Worm (Caenorhabditis elegans) whole organism, L1 larva: ENCODE data around the gene gip-1.

Source experiments
- C04F5.9 ChIP-seq: sonication (generic microtip); optimal IDR thresholded peaks from 2 replicates; lab custom pipeline; 2016; ENCODE audit warnings: missing genetic modification characterization, missing compliant biosample characterization
- C16A3.4 ChIP-seq: fragments of 150-350 bp; optimal IDR thresholded peaks from 2 replicates; lab custom pipeline; 2014; ENCODE audit warnings: missing biosample characterization, missing genetic modification characterization
- F16B12.6 ChIP-seq: fragments of 150-350 bp; optimal IDR thresholded peaks from 2 replicates; lab custom pipeline; 2014; ENCODE audit warnings: missing biosample characterization, missing genetic modification characterization
- aly-2 ChIP-seq: fragments of 150-350 bp; optimal IDR thresholded peaks from 2 replicates; lab custom pipeline; 2014; ENCODE audit warnings: missing biosample characterization, missing genetic modification characterization
- blmp-1 ChIP-seq: fragments of 150-350 bp; optimal IDR thresholded peaks from 2 replicates; lab custom pipeline; 2014; ENCODE audit warnings: missing biosample characterization, missing genetic modification characterization
- ceh-63 ChIP-seq: fragments of 200-800 bp; sonication (Bioruptor generic); optimal IDR thresholded peaks from 2 replicates; lab custom pipeline; 2018; ENCODE audit warnings: mild to moderate bottlenecking, missing genetic modification characterization, missing compliant biosample characterization
- ceh-82 ChIP-seq, 3 experiments: fragments of 150-350 bp in 1 of 3; sonication (generic microtip) in 2 of 3; optimal IDR thresholded peaks; 2 replicates each; lab custom pipeline; 2014 to 2017; ENCODE audit warnings: missing biosample characterization in 3 of 3, missing genetic modification characterization in 3 of 3
- ceh-88 ChIP-seq: fragments of 200-800 bp; sonication (Bioruptor generic); IDR thresholded peaks from 2 replicates; pipeline ENCODE4 v1.3.6; 2022; ENCODE audit warnings: missing genetic modification characterization, missing compliant biosample characterization
- ceh-90 ChIP-seq: sonication (generic microtip); optimal IDR thresholded peaks from 2 replicates; lab custom pipeline; 2016; ENCODE audit warnings: missing genetic modification characterization, missing compliant biosample characterization
- dpl-1 ChIP-seq, 3 experiments: fragments of 150-350 bp in 2 of 3; sonication (generic microtip) in 1 of 3; optimal IDR thresholded peaks; 2 replicates each; lab custom pipeline; 2014 to 2017; ENCODE audit warnings: missing biosample characterization in 3 of 3, missing genetic modification characterization in 3 of 3, missing genetic modification reagents in 3 of 3
- efl-1 ChIP-seq, 4 experiments: fragments of 150-350 bp; optimal IDR thresholded peaks in 3 of 4; peaks in 1 of 4; 1 replicate in 1 of 4; 2 replicates in 3 of 4; lab custom pipeline; 2014; ENCODE audit warnings: missing biosample characterization in 2 of 4, missing genetic modification characterization in 2 of 4, missing genetic modification reagents in 2 of 4
- elt-3 ChIP-seq, 6 experiments: fragments of 150-350 bp in 1 of 6; sonication (generic microtip); optimal IDR thresholded peaks; 2 replicates each; lab custom pipeline; 2017 to 2018; ENCODE audit warnings: missing biosample characterization in 6 of 6, missing genetic modification characterization in 6 of 6, inconsistent platforms in 1 of 6
- fkh-4 ChIP-seq: sonication (generic microtip); optimal IDR thresholded peaks from 2 replicates; lab custom pipeline; 2016; ENCODE audit warnings: missing compliant biosample characterization, missing genetic modification characterization, borderline replicate concordance
- fkh-8 ChIP-seq: sonication (generic microtip); optimal IDR thresholded peaks from 2 replicates; lab custom pipeline; 2016; ENCODE audit warnings: mild to moderate bottlenecking, missing genetic modification characterization, missing compliant biosample characterization
- fos-1 ChIP-seq: fragments of 150-350 bp; optimal IDR thresholded peaks from 2 replicates; lab custom pipeline; 2014; ENCODE audit warnings: missing biosample characterization, missing genetic modification characterization
- grh-1 ChIP-seq: fragments of 200-800 bp; sonication (Bioruptor generic); IDR thresholded peaks from 2 replicates; pipeline ENCODE4 v1.3.6; 2022; ENCODE audit warnings: missing genetic modification reagents, missing genetic modification characterization, missing compliant biosample characterization
- hlh-17 ChIP-seq: fragments of 200-800 bp; sonication (Bioruptor generic); optimal IDR thresholded peaks from 2 replicates; lab custom pipeline; 2018; ENCODE audit warnings: missing genetic modification characterization, mild to moderate bottlenecking, missing compliant biosample characterization, moderate library complexity, borderline replicate concordance
- hlh-4 ChIP-seq: sonication (generic microtip); optimal IDR thresholded peaks from 2 replicates; lab custom pipeline; 2016; ENCODE audit warnings: mild to moderate bottlenecking, missing genetic modification characterization, missing compliant biosample characterization
- irx-1 ChIP-seq: sonication (generic microtip); optimal IDR thresholded peaks from 2 replicates; lab custom pipeline; 2016; ENCODE audit warnings: missing genetic modification characterization, missing compliant biosample characterization
- isw-1 ChIP-seq: fragments of 200-800 bp; sonication (Bioruptor generic); IDR thresholded peaks from 2 replicates; pipeline ENCODE4 v1.3.6; 2022; ENCODE audit warnings: missing genetic modification characterization, missing compliant biosample characterization
- jun-1 ChIP-seq: fragments of 150-350 bp; optimal IDR thresholded peaks from 2 replicates; lab custom pipeline; 2014; ENCODE audit warnings: missing biosample characterization, missing genetic modification reagents, missing genetic modification characterization
- lin-13 ChIP-seq: fragments of 150-350 bp; optimal IDR thresholded peaks from 2 replicates; lab custom pipeline; 2014; ENCODE audit warnings: missing biosample characterization, missing genetic modification reagents, missing genetic modification characterization
- lin-15B ChIP-seq: fragments of 150-350 bp; sonication (generic microtip); optimal IDR thresholded peaks from 3 replicates; lab custom pipeline; 2014; ENCODE audit warnings: missing biosample characterization, missing genetic modification characterization
- lin-35 ChIP-seq, 2 experiments: fragments of 150-350 bp; optimal IDR thresholded peaks; 2 replicates each; lab custom pipeline; 2014; ENCODE audit warnings: missing biosample characterization in 2 of 2, missing genetic modification characterization in 2 of 2, missing genetic modification reagents in 2 of 2
- lin-39 ChIP-seq: fragments of 150-350 bp; optimal IDR thresholded peaks from 2 replicates; lab custom pipeline; 2014; ENCODE audit warnings: missing biosample characterization, missing genetic modification reagents, missing genetic modification characterization
- lir-3 ChIP-seq: sonication (generic microtip); optimal IDR thresholded peaks from 2 replicates; lab custom pipeline; 2016; ENCODE audit warnings: mild to moderate bottlenecking, missing genetic modification characterization, moderate library complexity, missing compliant biosample characterization; ENCODE audit not compliant: poor library complexity
- mab-9 ChIP-seq: fragments of 200-800 bp; sonication (Bioruptor generic); IDR thresholded peaks from 2 replicates; pipeline ENCODE4 v1.3.6; 2022; ENCODE audit warnings: missing genetic modification reagents, missing genetic modification characterization, missing compliant biosample characterization
- mdl-1 ChIP-seq, 2 experiments: fragments of 150-350 bp; optimal IDR thresholded peaks; 2 replicates each; lab custom pipeline; 2014 to 2017; ENCODE audit warnings: missing biosample characterization in 2 of 2, missing genetic modification characterization in 2 of 2, inconsistent platforms in 1 of 2
- mef-2 ChIP-seq: fragments of 150-350 bp; optimal IDR thresholded peaks from 2 replicates; lab custom pipeline; 2014; ENCODE audit warnings: missing biosample characterization, missing genetic modification characterization
- mep-1 ChIP-seq: fragments of 150-350 bp; optimal IDR thresholded peaks from 2 replicates; lab custom pipeline; 2014; ENCODE audit warnings: missing biosample characterization, missing genetic modification characterization
- nhr-11 ChIP-seq: fragments of 150-350 bp; optimal IDR thresholded peaks from 2 replicates; lab custom pipeline; 2014; ENCODE audit warnings: missing biosample characterization, missing genetic modification characterization
- nhr-19 ChIP-seq: fragments of 200-800 bp; sonication (Bioruptor generic); conservative IDR thresholded peaks from 2 replicates; pipeline ENCODE4 v1.3.6; 2022; ENCODE audit warnings: missing genetic modification characterization, missing compliant biosample characterization
- nhr-237 ChIP-seq: fragments of 150-350 bp; optimal IDR thresholded peaks from 2 replicates; lab custom pipeline; 2014; ENCODE audit warnings: missing biosample characterization, missing genetic modification characterization
- nhr-28 ChIP-seq: fragments of 150-350 bp; optimal IDR thresholded peaks from 2 replicates; lab custom pipeline; 2014; ENCODE audit warnings: missing biosample characterization, missing genetic modification characterization
- nhr-76 ChIP-seq: sonication (generic microtip); optimal IDR thresholded peaks from 2 replicates; lab custom pipeline; 2017; ENCODE audit warnings: missing biosample characterization, missing genetic modification characterization
- nhr-85 ChIP-seq: sonication (generic microtip); peaks from one replicate; lab custom pipeline; 2016; ENCODE audit warnings: missing genetic modification characterization, inconsistent platforms, missing compliant biosample characterization
- pax-3 ChIP-seq: fragments of 200-800 bp; sonication (Bioruptor generic); optimal IDR thresholded peaks from 2 replicates; lab custom pipeline; 2018; ENCODE audit warnings: mild to moderate bottlenecking, missing genetic modification characterization, moderate library complexity, missing compliant biosample characterization
- skn-1 ChIP-seq: fragments of 150-350 bp; optimal IDR thresholded peaks from 2 replicates; lab custom pipeline; 2014; ENCODE audit warnings: missing biosample characterization, missing genetic modification characterization
- snpc-4 ChIP-seq: fragments of 150-350 bp; optimal IDR thresholded peaks from 2 replicates; lab custom pipeline; 2014; ENCODE audit warnings: missing biosample characterization, missing genetic modification characterization
- snu-23 ChIP-seq: sonication (generic microtip); optimal IDR thresholded peaks from 2 replicates; lab custom pipeline; 2016; ENCODE audit warnings: missing genetic modification characterization, missing compliant biosample characterization
- sptf-1 ChIP-seq: fragments of 150-350 bp; optimal IDR thresholded peaks from 2 replicates; lab custom pipeline; 2014; ENCODE audit warnings: missing biosample characterization, missing genetic modification characterization
- tbx-2 ChIP-seq: sonication (generic microtip); optimal IDR thresholded peaks from 2 replicates; lab custom pipeline; 2016; ENCODE audit warnings: missing genetic modification characterization, missing compliant biosample characterization
- tlp-1 ChIP-seq: fragments of 150-350 bp; optimal IDR thresholded peaks from 2 replicates; lab custom pipeline; 2014; ENCODE audit warnings: missing biosample characterization, missing genetic modification characterization
- unc-86 ChIP-seq: sonication (generic microtip); optimal IDR thresholded peaks from 2 replicates; lab custom pipeline; 2016; ENCODE audit warnings: missing genetic modification characterization, missing compliant biosample characterization
- vab-15 ChIP-seq: sonication (generic microtip); optimal IDR thresholded peaks from 2 replicates; lab custom pipeline; 2017; ENCODE audit warnings: missing genotype, mild to moderate bottlenecking, missing genetic modification characterization, missing compliant biosample characterization
- xbp-1 ChIP-seq: sonication (generic microtip); optimal IDR thresholded peaks from 2 replicates; lab custom pipeline; 2016; ENCODE audit warnings: missing genetic modification characterization, missing compliant biosample characterization
- ztf-4 ChIP-seq: fragments of 150-350 bp; optimal IDR thresholded peaks from 2 replicates; lab custom pipeline; 2014; ENCODE audit warnings: missing biosample characterization, missing genetic modification characterization

The gip-1 gene

ce11 chrIII:2393666-2394154 is 46.3 kb downstream of the gip-1 start:
- TF ChIP-seq efl-1 (optimal IDR thresholded peaks at IDR 0.05; lab: Kevin White, UChicago) (no peak), efl-1 (GFP tag; optimal IDR thresholded peaks at IDR 0.05 in 1 of 2; lab: Kevin White, UChicago) (peak in 1 of 2 experiments; percentile 91), hlh-4 (no peak), lin-13 (GFP tag; lab: Kevin White, UChicago) (peak; percentile 27)

ce11 chrIII:2401126-2402123 is 54.0 kb downstream of the gip-1 start, which contains the start of the genes cic-1 and strm-1:
cic-1 (minus strand) TSS chrIII:2401221.
strm-1 (plus strand) TSS chrIII:2402070.
- TF ChIP-seq F16B12.6 (tag; lab: Kevin White, UChicago) (peak; percentile 69), snpc-4 (tag; lab: Kevin White, UChicago) (peak; percentile 4), isw-1 (GFP tag; lab: Robert Waterston, UW) (peak; percentile 55), tbx-2 (tag; lab: Kevin White, UChicago) (peak; percentile 66), sptf-1 (tag; lab: Kevin White, UChicago) (no peak), aly-2 (tag; lab: Kevin White, UChicago) (peak; percentile 2), grh-1 (GFP tag; lab: Robert Waterston, UW) (0 out of 2 replicates have a peak, but pooled peaks have one; percentile 29), nhr-28 (tag; lab: Kevin White, UChicago) (no peak), ztf-4 (no peak), lir-3 (tag; lab: Kevin White, UChicago) (no peak), fkh-8 (tag; lab: Kevin White, UChicago) (peak; percentile 43), snu-23 (peak; percentile 85), ceh-90 (tag; lab: Kevin White, UChicago) (no peak), fos-1 (tag; lab: Kevin White, UChicago) (peak; percentile 12), ceh-88 (GFP tag; lab: Robert Waterston, UW) (no peak), nhr-85 (tag; lab: Kevin White, UChicago) (peak; percentile 32), vab-15 (no peak), nhr-76 (tag; lab: Kevin White, UChicago) (no peak), pax-3 (no peak), C16A3.4 (tag; lab: Kevin White, UChicago) (peak; percentile 60), jun-1 (tag; lab: Kevin White, UChicago) (peak; percentile 32), xbp-1 (tag; lab: Kevin White, UChicago) (peak; percentile 57), mdl-1 (tag; optimal IDR thresholded peaks at IDR 0.05; lab: Kevin White, UChicago) (no peak), fkh-4 (tag; lab: Kevin White, UChicago) (no peak), elt-3 (tag; optimal IDR thresholded peaks at IDR 0.05; lab: Kevin White, UChicago) (peak in 1 of 6 experiments; percentile 33), dpl-1 (GFP tag; optimal IDR thresholded peaks at IDR 0.05; lab: Kevin White, UChicago) (peak; percentile 92 to 96 (median 95)), C04F5.9 (tag; lab: Kevin White, UChicago) (no peak), ceh-82 (tag; optimal IDR thresholded peaks at IDR 0.05; lab: Kevin White, UChicago) (peak; percentile 34 to 66 (median 42)), skn-1 (tag; lab: Kevin White, UChicago) (peak; percentile 59), ceh-63 (no peak), lin-13 (GFP tag; lab: Kevin White, UChicago) (no peak), blmp-1 (peak; percentile 99), efl-1 (optimal IDR thresholded peaks at IDR 0.05; lab: Kevin White, UChicago) (peak; percentile 80 to 96), efl-1 (GFP tag; optimal IDR thresholded peaks at IDR 0.05 in 1 of 2; lab: Kevin White, UChicago) (peak; percentile 96 to 99), nhr-19 (peak; percentile 65), nhr-237 (tag; lab: Kevin White, UChicago) (no peak), mef-2 (tag; lab: Kevin White, UChicago) (no peak), tlp-1 (no peak), nhr-11 (tag; lab: Kevin White, UChicago) (peak; percentile 50), lin-15B (tag; lab: Kevin White, UChicago) (peak; percentile 44), hlh-17 (no peak), lin-35 (GFP tag; optimal IDR thresholded peaks at IDR 0.05; lab: Kevin White, UChicago) (peak; percentile 95 to 96), lin-39 (tag; lab: Kevin White, UChicago) (peak; percentile 56), mep-1 (tag; lab: Kevin White, UChicago) (peak; percentile 55), mab-9 (GFP tag; lab: Robert Waterston, UW) (peak; percentile 70), unc-86 (tag; lab: Kevin White, UChicago) (peak; percentile 62), irx-1 (tag; lab: Kevin White, UChicago) (peak; percentile 38)
